Fruit fly (Drosophila melanogaster) whole organism, embryonic: Measurements from ENCODE around the gene snk.
A peak's percentile ranks its signal among the peaks of the same experiment; 100 is the strongest.

Experiments used
- CG11504 ChIP-seq: fragments of 200-800 bp; sonication (Bioruptor generic); optimal IDR thresholded peaks from 3 replicates; lab custom pipeline; 2019; ENCODE audit warnings: missing biosample characterization, mild to moderate bottlenecking, missing genetic modification characterization, moderate library complexity
- CG13424 ChIP-seq: fragments of 200-800 bp; sonication (Bioruptor generic); optimal IDR thresholded peaks from 2 replicates; lab custom pipeline; 2019; ENCODE audit warnings: missing biosample characterization, mild to moderate bottlenecking, missing genetic modification characterization, moderate library complexity
- CG13624 ChIP-seq: fragments of 200-800 bp; sonication (Bioruptor generic); optimal IDR thresholded peaks from 2 replicates; lab custom pipeline; 2016; ENCODE audit warnings: missing biosample characterization, missing genetic modification characterization
- CG14014 ChIP-seq: fragments of 200-800 bp; sonication (Bioruptor generic); IDR thresholded peaks from 2 replicates; pipeline ENCODE4 v1.3.6; 2022; ENCODE audit warnings: missing biosample characterization, missing genetic modification characterization
- CG15073 ChIP-seq: fragments of 200-800 bp; sonication (Bioruptor generic); optimal IDR thresholded peaks from 2 replicates; lab custom pipeline; 2016; ENCODE audit warnings: missing biosample characterization, missing genetic modification characterization
- CG15269 ChIP-seq: fragments of 200-800 bp; sonication (Bioruptor generic); optimal IDR thresholded peaks from 2 replicates; lab custom pipeline; 2018; ENCODE audit warnings: missing biosample characterization, mild to moderate bottlenecking, missing genetic modification characterization, moderate library complexity
- CG17359 ChIP-seq: fragments of 200-800 bp; sonication (Bioruptor generic); optimal IDR thresholded peaks from 3 replicates; lab custom pipeline; 2018; ENCODE audit warnings: missing biosample characterization, mild to moderate bottlenecking, missing genetic modification characterization, moderate library complexity
- CG17361 ChIP-seq: fragments of 200-800 bp; sonication (Bioruptor generic); IDR thresholded peaks from 3 replicates; pipeline ENCODE4 v1.3.6; 2022; ENCODE audit warnings: missing biosample characterization, missing genetic modification characterization
- CG18476 ChIP-seq: fragments of 200-800 bp; sonication (Bioruptor generic); optimal IDR thresholded peaks from 2 replicates; lab custom pipeline; 2016; ENCODE audit warnings: missing biosample characterization, mild to moderate bottlenecking, missing genetic modification characterization
- CG2120 ChIP-seq: fragments of 200-800 bp; sonication (Bioruptor generic); optimal IDR thresholded peaks from 3 replicates; lab custom pipeline; 2016; ENCODE audit warnings: missing biosample characterization, missing genetic modification characterization
- CG2678 ChIP-seq: fragments of 200-800 bp; sonication (Bioruptor generic); optimal IDR thresholded peaks from 3 replicates; lab custom pipeline; 2019; ENCODE audit warnings: missing biosample characterization, mild to moderate bottlenecking, missing genetic modification characterization, moderate library complexity
- CG30431 ChIP-seq: fragments of 200-800 bp; sonication (Bioruptor generic); optimal IDR thresholded peaks from 2 replicates; lab custom pipeline; 2017; ENCODE audit warnings: missing biosample characterization, missing genetic modification characterization
- CG31388 ChIP-seq: fragments of 200-800 bp; sonication (Bioruptor generic); optimal IDR thresholded peaks from 2 replicates; lab custom pipeline; 2016; ENCODE audit warnings: missing biosample characterization, missing genetic modification characterization
- CG3847 ChIP-seq: fragments of 200-800 bp; sonication (Bioruptor generic); IDR thresholded peaks from 2 replicates; pipeline ENCODE4 v1.3.6; 2022; ENCODE audit warnings: missing biosample characterization, missing genetic modification characterization
- CG7839 ChIP-seq: fragments of 200-800 bp; sonication (Bioruptor generic); optimal IDR thresholded peaks from 3 replicates; lab custom pipeline; 2018; ENCODE audit warnings: missing biosample characterization, mild to moderate bottlenecking, missing genetic modification characterization, moderate library complexity
- CG8290 ChIP-seq, 3 experiments: fragments of 200-800 bp; sonication (Bioruptor generic); optimal IDR thresholded peaks; 2 replicates each; lab custom pipeline; 2016 to 2019; ENCODE audit warnings: missing biosample characterization in 3 of 3, missing genetic modification characterization in 3 of 3, mild to moderate bottlenecking in 2 of 3, moderate library complexity in 1 of 3
- CG8924 ChIP-seq: fragments of 200-800 bp; optimal IDR thresholded peaks from 3 replicates; lab custom pipeline; 2019; ENCODE audit warnings: missing biosample characterization, mild to moderate bottlenecking, missing genetic modification characterization, moderate library complexity
- CTCF ChIP-seq: fragments of 200-800 bp; sonication (Bioruptor generic); optimal IDR thresholded peaks from 2 replicates; lab custom pipeline; 2017; ENCODE audit warnings: missing biosample characterization, mild to moderate bottlenecking, missing genetic modification characterization, moderate library complexity
- CoRest ChIP-seq: fragments of 200-800 bp; sonication (Bioruptor generic); optimal IDR thresholded peaks from 3 replicates; lab custom pipeline; 2018; ENCODE audit warnings: missing biosample characterization, mild to moderate bottlenecking, missing genetic modification characterization, moderate library complexity
- D19A ChIP-seq: fragments of 200-800 bp; optimal IDR thresholded peaks from 3 replicates; lab custom pipeline; 2019; ENCODE audit warnings: missing biosample characterization, mild to moderate bottlenecking, missing genetic modification characterization, moderate library complexity
- Drgx ChIP-seq: fragments of 200-800 bp; sonication (Bioruptor generic); IDR thresholded peaks from 2 replicates; pipeline ENCODE4 v1.3.6; 2022; ENCODE audit warnings: missing biosample characterization, missing genetic modification characterization
- Gug ChIP-seq: fragments of 200-800 bp; sonication (Bioruptor generic); IDR thresholded peaks from 4 replicates; pipeline ENCODE4 v1.3.6; 2022; ENCODE audit warnings: missing biosample characterization, missing genetic modification characterization
- Hand ChIP-seq: fragments of 200-800 bp; sonication (Bioruptor generic); optimal IDR thresholded peaks from 2 replicates; lab custom pipeline; 2017; ENCODE audit warnings: mild to moderate bottlenecking, missing biosample characterization, missing genetic modification reagents, missing genetic modification characterization
- Hey ChIP-seq: fragments of 200-800 bp; sonication (Bioruptor generic); optimal IDR thresholded peaks from 3 replicates; lab custom pipeline; 2018; ENCODE audit warnings: missing biosample characterization, mild to moderate bottlenecking, missing genetic modification characterization
- Med ChIP-seq: fragments of 200-800 bp; sonication (Bioruptor generic); peaks from one replicate; lab custom pipeline; 2016; ENCODE audit warnings: missing biosample characterization, missing genetic modification characterization, mild to moderate bottlenecking, inconsistent platforms, moderate library complexity
- Sox102F ChIP-seq: fragments of 200-800 bp; sonication (Bioruptor generic); optimal IDR thresholded peaks from 2 replicates; lab custom pipeline; 2018; ENCODE audit warnings: missing biosample characterization, mild to moderate bottlenecking, missing genetic modification characterization, moderate library complexity
- Taf1 ChIP-seq: fragments of 200-800 bp; sonication (Bioruptor generic); IDR thresholded peaks from 2 replicates; pipeline ENCODE4 v1.3.6; 2022; ENCODE audit warnings: missing biosample characterization, missing genetic modification characterization
- Xbp1 ChIP-seq: fragments of 200-800 bp; sonication (Bioruptor generic); optimal IDR thresholded peaks from 3 replicates; lab custom pipeline; 2016; ENCODE audit warnings: missing biosample characterization, mild to moderate bottlenecking, missing genetic modification characterization
- ap ChIP-seq: fragments of 200-800 bp; sonication (Bioruptor generic); IDR thresholded peaks from 2 replicates; pipeline ENCODE4 v1.3.6; 2022; ENCODE audit warnings: missing biosample characterization, missing genetic modification characterization
- ara ChIP-seq: fragments of 200-800 bp; sonication (Bioruptor generic); IDR thresholded peaks from 2 replicates; pipeline ENCODE4 v1.3.6; 2022; ENCODE audit warnings: missing biosample characterization, missing genetic modification characterization
- cas ChIP-seq: fragments of 200-800 bp; sonication (Bioruptor generic); IDR thresholded peaks from 2 replicates; pipeline ENCODE4 v1.3.6; 2022; ENCODE audit warnings: missing biosample characterization, missing genetic modification characterization
- chif ChIP-seq, 2 experiments: fragments of 200-800 bp; sonication (Bioruptor generic); optimal IDR thresholded peaks; 3 replicates each; lab custom pipeline; 2016; ENCODE audit warnings: missing biosample characterization in 2 of 2, missing genetic modification characterization in 2 of 2
- da ChIP-seq: fragments of 200-800 bp; sonication (Bioruptor generic); optimal IDR thresholded peaks from 2 replicates; lab custom pipeline; 2016; ENCODE audit warnings: missing biosample characterization, missing genetic modification characterization
- dmrt99B ChIP-seq: fragments of 200-800 bp; sonication (Bioruptor generic); optimal IDR thresholded peaks from 2 replicates; lab custom pipeline; 2018; ENCODE audit warnings: missing biosample characterization, mild to moderate bottlenecking, missing genetic modification characterization, moderate library complexity
- dpn ChIP-seq, 2 experiments: fragments of 200-800 bp; sonication (Bioruptor generic); optimal IDR thresholded peaks; 3 replicates each; lab custom pipeline; 2016; ENCODE audit warnings: missing biosample characterization in 2 of 2, missing genetic modification characterization in 2 of 2
- ewg ChIP-seq: fragments of 200-800 bp; sonication (Bioruptor generic); optimal IDR thresholded peaks from 3 replicates; lab custom pipeline; 2017; ENCODE audit warnings: mild to moderate bottlenecking, missing biosample characterization, missing genetic modification reagents, missing genetic modification characterization
- fd64A ChIP-seq: fragments of 200-800 bp; sonication (Bioruptor generic); optimal IDR thresholded peaks from 3 replicates; lab custom pipeline; 2018; ENCODE audit warnings: missing biosample characterization, mild to moderate bottlenecking, missing genetic modification characterization
- gem ChIP-seq: fragments of 200-800 bp; sonication (Bioruptor generic); optimal IDR thresholded peaks from 2 replicates; lab custom pipeline; 2019; ENCODE audit warnings: missing biosample characterization, mild to moderate bottlenecking, missing genetic modification characterization, moderate library complexity
- grau ChIP-seq: fragments of 200-800 bp; optimal IDR thresholded peaks from 3 replicates; lab custom pipeline; 2019; ENCODE audit warnings: missing biosample characterization, mild to moderate bottlenecking, missing genetic modification characterization, moderate library complexity
- gro ChIP-seq: fragments of 200-800 bp; sonication (Bioruptor generic); optimal IDR thresholded peaks from 2 replicates; lab custom pipeline; 2016; ENCODE audit warnings: missing biosample characterization, missing genetic modification characterization
- gt ChIP-seq: fragments of 200-800 bp; sonication (Bioruptor generic); IDR thresholded peaks from 2 replicates; pipeline ENCODE4 v1.3.6; 2022; ENCODE audit warnings: missing biosample characterization, missing genetic modification characterization
- ham ChIP-seq: fragments of 200-800 bp; sonication (Bioruptor generic); IDR thresholded peaks from 2 replicates; pipeline ENCODE4 v1.3.6; 2022; ENCODE audit warnings: missing biosample characterization, missing genetic modification characterization
- pan ChIP-seq, 4 experiments: fragments of >200 bp in 3 of 4; fragments of 200-800 bp in 1 of 4; sonication (Bioruptor generic) in 1 of 4; optimal IDR thresholded peaks in 3 of 4; IDR thresholded peaks in 1 of 4; 2 replicates each; pipeline versions ENCODE4 v1.3.6 to Lab custom; 2017 to 2022; ENCODE audit warnings: missing biosample characterization in 2 of 4, missing genetic modification characterization in 2 of 4, mixed read lengths in 1 of 4
- phol ChIP-seq: fragments of 200-800 bp; sonication (Bioruptor generic); optimal IDR thresholded peaks from 3 replicates; lab custom pipeline; 2018; ENCODE audit warnings: missing biosample characterization, mild to moderate bottlenecking, missing genetic modification characterization, moderate library complexity
- prd ChIP-seq, 3 experiments: fragments of >200 bp in 2 of 3; fragments of 200-800 bp in 1 of 3; sonication (Bioruptor generic) in 1 of 3; optimal IDR thresholded peaks in 2 of 3; IDR thresholded peaks in 1 of 3; 2 replicates in 2 of 3; 3 replicates in 1 of 3; pipeline versions ENCODE4 v1.3.6 to Lab custom; 2017 to 2022; ENCODE audit warnings: missing biosample characterization in 1 of 3, missing genetic modification characterization in 1 of 3
- row ChIP-seq: fragments of 200-800 bp; sonication (Bioruptor generic); IDR thresholded peaks from 3 replicates; pipeline ENCODE4 v1.3.6; 2022; ENCODE audit warnings: missing biosample characterization, missing genetic modification characterization
- schlank ChIP-seq: fragments of 200-800 bp; sonication (Bioruptor generic); optimal IDR thresholded peaks from 2 replicates; lab custom pipeline; 2018; ENCODE audit warnings: missing biosample characterization, mild to moderate bottlenecking, missing genetic modification characterization
- sens ChIP-seq: fragments of 200-800 bp; sonication (Bioruptor generic); peaks from one replicate; lab custom pipeline; 2016; ENCODE audit warnings: missing biosample characterization, missing genetic modification characterization
- slbo ChIP-seq: fragments of 200-800 bp; sonication (Bioruptor generic); IDR thresholded peaks from 2 replicates; pipeline ENCODE4 v1.3.6; 2022; ENCODE audit warnings: missing biosample characterization, missing genetic modification characterization

snk gene

dm6 chr3R:13014168-13014881 lies 28.2 kb downstream of the snk start:
- TF ChIP-seq CG15073 (GFP tag; lab: Kevin White, UChicago) (no peak), CG18476 (GFP tag; lab: Kevin White, UChicago) (no peak), gem (tag; lab: Kevin White, UChicago) (peak; percentile 29), CG13424 (tag; lab: Kevin White, UChicago) (peak; percentile 8), dpn (GFP tag; optimal IDR thresholded peaks at IDR 0.05; lab: Kevin White, UChicago) (peak in 1 of 2 experiments; percentile 1), fd64A (GFP tag; lab: Kevin White, UChicago) (no peak), Hey (tag; lab: Kevin White, UChicago) (no peak), cas (GFP tag; lab: Robert Waterston, UW) (no peak), CG3847 (no peak), D19A (tag; lab: Kevin White, UChicago) (peak; percentile 55), Gug (GFP tag; lab: Robert Waterston, UW) (no peak), ham (no peak), CG8924 (tag; lab: Kevin White, UChicago) (peak; percentile 3), Xbp1 (GFP tag; lab: Kevin White, UChicago) (peak; percentile 0), CG31388 (GFP tag; lab: Kevin White, UChicago) (no peak), Hand (GFP tag; lab: Kevin White, UChicago) (no peak), row (GFP tag; lab: Robert Waterston, UW) (peak; percentile 44; the same call in 1 of the 3 replicates), CG2678 (tag; lab: Kevin White, UChicago) (peak; percentile 20), phol (tag; lab: Kevin White, UChicago) (peak; percentile 7), pan (optimal IDR thresholded peaks at IDR 0.05; lab: Kevin White, UChicago) (no peak), pan (GFP tag; optimal IDR thresholded peaks at IDR 0.05 in 1 of 2, IDR thresholded peaks at IDR 0.05 in 1 of 2) (peak in 1 of 2 experiments; percentile 49), gt (GFP tag; lab: Robert Waterston, UW) (no peak), CG2120 (GFP tag; lab: Kevin White, UChicago) (peak; percentile 38), CG15269 (tag; lab: Kevin White, UChicago) (peak; percentile 46), Sox102F (peak; percentile 6), schlank (tag; lab: Kevin White, UChicago) (no peak), CG11504 (peak; percentile 27), Drgx (GFP tag; lab: Robert Waterston, UW) (peak; percentile 55), CG17361 (GFP tag; lab: Robert Waterston, UW) (0 out of 3 replicates have a peak, but pooled peaks have one; percentile 18), CG8290 (GFP tag; optimal IDR thresholded peaks at IDR 0.05; lab: Kevin White, UChicago) (no peak), CG8290 (tag; optimal IDR thresholded peaks at IDR 0.05; lab: Kevin White, UChicago) (peak in 1 of 2 experiments; percentile 41), Taf1 (GFP tag; lab: Robert Waterston, UW) (no peak), dmrt99B (tag; lab: Kevin White, UChicago) (peak; percentile 27), ap (GFP tag; lab: Robert Waterston, UW) (no peak), prd (optimal IDR thresholded peaks at IDR 0.05; lab: Kevin White, UChicago) (no peak), prd (GFP tag; IDR thresholded peaks at IDR 0.05; lab: Robert Waterston, UW) (peak; percentile 56; the same call in 2 of the 3 replicates), CG17359 (peak; percentile 21), da (GFP tag; lab: Kevin White, UChicago) (no peak), Med (GFP tag; lab: Kevin White, UChicago) (peak; percentile 55), ewg (GFP tag; lab: Kevin White, UChicago) (no peak), CG30431 (no peak), gro (no peak), ara (0 out of 2 replicates have a peak, but pooled peaks have one; percentile 33), CoRest (tag; lab: Kevin White, UChicago) (peak; percentile 19), CG14014 (GFP tag; lab: Robert Waterston, UW) (no peak), sens (peak; percentile 40), CG13624 (GFP tag; lab: Kevin White, UChicago) (peak; percentile 20), slbo (GFP tag; lab: Robert Waterston, UW) (peak; percentile 26; the same call in 1 of the 2 replicates), CG7839 (peak; percentile 8), CTCF (GFP tag; lab: Kevin White, UChicago) (no peak), chif (GFP tag; optimal IDR thresholded peaks at IDR 0.05; lab: Kevin White, UChicago) (no peak), grau (peak; percentile 19)
